Fruit fly (Drosophila melanogaster): Measurements from ENCODE around the gene sina.

DNA sequence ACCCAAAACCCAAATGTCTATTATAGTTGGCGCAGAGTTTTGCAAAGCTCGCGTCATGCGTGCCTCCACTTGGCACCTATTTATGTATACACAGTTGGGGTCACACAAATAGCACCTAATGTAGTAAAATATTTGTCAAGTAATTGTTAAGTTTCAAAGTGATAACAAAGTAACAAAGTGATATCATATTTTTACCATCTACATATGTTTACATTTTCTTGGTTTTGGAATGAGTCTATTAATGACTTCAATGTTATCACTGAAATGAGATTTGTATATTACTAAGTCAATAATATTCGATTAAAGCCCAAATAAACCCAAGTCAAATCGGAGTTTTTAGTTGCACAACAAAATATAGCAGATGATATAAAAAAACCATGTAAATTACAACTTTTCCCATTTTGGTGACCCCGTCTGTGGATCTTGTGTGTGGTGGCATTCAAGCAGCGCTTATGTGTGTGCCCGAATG, 19.0 kb downstream of the sina start:
- TF ChIP-seq Sin3A (optimal IDR thresholded peaks at IDR 0.05) = no peak
- no peak for TF ChIP-seq insv (optimal IDR thresholded peaks at IDR 0.05)
- TF ChIP-seq Myc (optimal IDR thresholded peaks at IDR 0.05) = no peak
- TF ChIP-seq psq (optimal IDR thresholded peaks at IDR 0.05) = no peak
- TF ChIP-seq ttk (optimal IDR thresholded peaks at IDR 0.05) = no peak
